Worm (Caenorhabditis elegans): ENCODE data around the gene hst-2.

DNA sequence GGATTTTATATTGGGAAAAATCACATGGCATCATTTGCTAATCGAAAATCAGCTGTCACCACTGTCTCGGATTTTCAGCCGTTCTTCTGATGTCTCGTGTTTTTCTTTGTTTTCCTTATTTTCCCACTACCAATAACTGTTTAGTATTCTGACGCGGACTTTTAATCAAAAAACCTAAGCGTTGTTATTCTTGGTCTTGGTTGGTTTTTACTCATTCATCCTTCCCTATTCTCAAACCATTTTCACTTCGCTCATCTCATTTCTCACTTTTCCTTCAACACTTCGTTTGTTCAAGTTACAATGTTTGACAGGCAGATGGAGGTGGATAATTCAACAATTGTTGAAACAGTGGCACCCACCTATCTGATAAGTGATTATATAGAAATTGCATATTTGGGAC, 28.4 kb downstream of the hst-2 start, which contains the start of gene gnrr-6:
- TF ChIP-seq fkh-10 (GFP tag; optimal IDR thresholded peaks at IDR 0.05) = no peak
- TF ChIP-seq F13H6.1 (tag; optimal IDR thresholded peaks at IDR 0.05) = no peak
- no peak for TF ChIP-seq elt-2 (tag; optimal IDR thresholded peaks at IDR 0.05)
- TF ChIP-seq pqm-1 (tag; optimal IDR thresholded peaks at IDR 0.05) = no peak
- TF ChIP-seq sox-4 (tag; optimal IDR thresholded peaks at IDR 0.05) = no peak
- no peak for TF ChIP-seq ceh-34 (tag; optimal IDR thresholded peaks at IDR 0.05)
- no peak for TF ChIP-seq ceh-6 (GFP tag; optimal IDR thresholded peaks at IDR 0.05)
- no peak for TF ChIP-seq lin-11 (tag; optimal IDR thresholded peaks at IDR 0.05)

Measured in whole organism, late embryonic.